Fruit fly (Drosophila melanogaster) whole organism, wandering third instar larva: ENCODE results near the gene CG14210.

Experiments
- GATAd ChIP-seq: sonication (Bioruptor generic); optimal IDR thresholded peaks from 2 replicates; lab custom pipeline; 2016; ENCODE audit warnings: missing biosample characterization, missing genetic modification characterization
- Hr83 ChIP-seq: fragments of 200-300 bp; sonication (Bioruptor generic); optimal IDR thresholded peaks from 2 replicates; lab custom pipeline; 2016; ENCODE audit warnings: missing biosample characterization, mild to moderate bottlenecking, missing genetic modification characterization, moderate library complexity; ENCODE audit not compliant: poor library complexity, severe bottlenecking

DNA sequence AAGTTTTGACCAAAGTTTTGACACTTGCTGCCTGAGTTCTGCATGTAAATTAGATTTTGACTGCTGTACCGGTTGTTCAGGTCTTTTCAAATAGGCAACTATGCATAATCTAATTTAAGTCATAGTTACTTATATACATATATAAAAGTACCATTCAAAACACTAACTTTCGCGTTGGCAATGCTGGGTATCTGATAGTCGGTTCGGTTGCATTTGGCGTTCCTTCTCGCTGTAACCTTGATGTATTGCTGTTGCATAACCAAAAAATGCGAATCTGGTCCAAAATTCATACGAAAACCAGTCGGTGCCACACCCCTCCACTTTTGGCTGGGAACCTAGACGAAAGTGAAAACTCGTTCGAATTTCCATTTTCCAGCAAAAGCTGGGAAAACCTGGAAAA is 33.3 kb upstream of the CG14210 start:
- TF ChIP-seq Hr83 (GFP tag; lab: Kevin White, UChicago) = no peak
- no peak for TF ChIP-seq GATAd
